Fruit fly (Drosophila melanogaster) whole organism, pupa: ENCODE data around the gene Sfp84E.

Experiments used
- CG10348 ChIP-seq: fragments of 200-800 bp; sonication (Bioruptor generic); IDR thresholded peaks from 2 replicates; pipeline ENCODE4 v1.3.6; 2022; ENCODE audit warnings: missing biosample characterization, missing genetic modification characterization
- CG12605 ChIP-seq: fragments of 200-800 bp; sonication (Bioruptor generic); IDR thresholded peaks from 2 replicates; pipeline ENCODE4 v1.3.6; 2022; ENCODE audit warnings: missing biosample characterization, missing genetic modification characterization
- CG13204 ChIP-seq: fragments of 200-800 bp; sonication (Bioruptor generic); optimal IDR thresholded peaks from 2 replicates; lab custom pipeline; 2018; ENCODE audit warnings: missing biosample characterization, mild to moderate bottlenecking, missing genetic modification characterization, moderate library complexity
- CG14655 ChIP-seq: fragments of 200-800 bp; sonication (Bioruptor generic); optimal IDR thresholded peaks from 3 replicates; lab custom pipeline; 2017; ENCODE audit warnings: mild to moderate bottlenecking, missing biosample characterization, missing genetic modification reagents, missing genetic modification characterization
- CG15710 ChIP-seq: fragments of 200-800 bp; sonication (Bioruptor generic); optimal IDR thresholded peaks from 2 replicates; lab custom pipeline; 2018; ENCODE audit warnings: missing biosample characterization, mild to moderate bottlenecking, missing genetic modification characterization, moderate library complexity
- CG17806 ChIP-seq: fragments of 200-800 bp; sonication (Bioruptor generic); optimal IDR thresholded peaks from 2 replicates; lab custom pipeline; 2018; ENCODE audit warnings: missing biosample characterization, mild to moderate bottlenecking, missing genetic modification characterization, moderate library complexity
- CG32121 ChIP-seq: fragments of 200-800 bp; sonication (Bioruptor generic); IDR thresholded peaks from 2 replicates; pipeline ENCODE4 v1.3.6; 2022; ENCODE audit warnings: missing biosample characterization, missing genetic modification characterization
- CG34367 ChIP-seq: fragments of 200-800 bp; sonication (Bioruptor generic); optimal IDR thresholded peaks from 2 replicates; lab custom pipeline; 2018; ENCODE audit warnings: missing biosample characterization, mild to moderate bottlenecking, missing genetic modification characterization
- CG4496 ChIP-seq: fragments of 200-800 bp; sonication (Bioruptor generic); IDR thresholded peaks from 3 replicates; pipeline ENCODE4 v1.3.6; 2022; ENCODE audit warnings: missing biosample characterization, missing genetic modification characterization
- CG8159 ChIP-seq: fragments of 200-800 bp; sonication (Bioruptor generic); optimal IDR thresholded peaks from 3 replicates; lab custom pipeline; 2018; ENCODE audit warnings: missing biosample characterization, mild to moderate bottlenecking, missing genetic modification characterization, moderate library complexity
- CG8301 ChIP-seq: fragments of 200-800 bp; sonication (Bioruptor generic); optimal IDR thresholded peaks from 2 replicates; lab custom pipeline; 2018; ENCODE audit warnings: missing biosample characterization, mild to moderate bottlenecking, missing genetic modification characterization
- CG9948 ChIP-seq: fragments of 200-800 bp; sonication (Bioruptor generic); optimal IDR thresholded peaks from 2 replicates; lab custom pipeline; 2018; ENCODE audit warnings: missing biosample characterization, mild to moderate bottlenecking, missing genetic modification characterization, moderate library complexity
- D1 ChIP-seq: fragments of 200-800 bp; sonication (Bioruptor generic); optimal IDR thresholded peaks from 2 replicates; lab custom pipeline; 2018; ENCODE audit warnings: missing biosample characterization, mild to moderate bottlenecking, missing genetic modification characterization, moderate library complexity
- EcR ChIP-seq: fragments of 200-800 bp; sonication (Bioruptor generic); optimal IDR thresholded peaks from 3 replicates; lab custom pipeline; 2019; ENCODE audit warnings: missing biosample characterization, missing genetic modification characterization, mild to moderate bottlenecking, moderate library complexity, missing genetic modification reagents
- Ets98B ChIP-seq: fragments of 200-800 bp; sonication (Bioruptor generic); IDR thresholded peaks from 2 replicates; pipeline ENCODE4 v1.3.6; 2022; ENCODE audit warnings: missing biosample characterization, missing genetic modification characterization
- Pif1A ChIP-seq: fragments of 200-800 bp; sonication (Bioruptor generic); optimal IDR thresholded peaks from 3 replicates; lab custom pipeline; 2016; ENCODE audit warnings: missing biosample characterization, missing genetic modification characterization
- Pif1B ChIP-seq: fragments of 200-800 bp; sonication (Bioruptor generic); optimal IDR thresholded peaks from 3 replicates; lab custom pipeline; 2016; ENCODE audit warnings: missing biosample characterization, missing genetic modification characterization
- Snoo ChIP-seq: fragments of 200-800 bp; sonication (Bioruptor generic); optimal IDR thresholded peaks from 3 replicates; lab custom pipeline; 2017; ENCODE audit warnings: missing biosample characterization, mild to moderate bottlenecking, missing genetic modification characterization, inconsistent platforms
- fd96Ca ChIP-seq: fragments of 200-800 bp; sonication (Bioruptor generic); IDR thresholded peaks from 3 replicates; pipeline ENCODE4 v1.3.6; 2022; ENCODE audit warnings: missing biosample characterization, missing genetic modification characterization
- gl ChIP-seq: fragments of 200-800 bp; sonication (Bioruptor generic); optimal IDR thresholded peaks from 2 replicates; lab custom pipeline; 2018; ENCODE audit warnings: missing biosample characterization, mild to moderate bottlenecking, missing genetic modification characterization
- rn ChIP-seq: fragments of 200-800 bp; sonication (Bioruptor generic); IDR thresholded peaks from 2 replicates; pipeline ENCODE4 v1.3.6; 2022; ENCODE audit warnings: missing biosample characterization, missing genetic modification characterization

Sfp84E gene

DNA sequence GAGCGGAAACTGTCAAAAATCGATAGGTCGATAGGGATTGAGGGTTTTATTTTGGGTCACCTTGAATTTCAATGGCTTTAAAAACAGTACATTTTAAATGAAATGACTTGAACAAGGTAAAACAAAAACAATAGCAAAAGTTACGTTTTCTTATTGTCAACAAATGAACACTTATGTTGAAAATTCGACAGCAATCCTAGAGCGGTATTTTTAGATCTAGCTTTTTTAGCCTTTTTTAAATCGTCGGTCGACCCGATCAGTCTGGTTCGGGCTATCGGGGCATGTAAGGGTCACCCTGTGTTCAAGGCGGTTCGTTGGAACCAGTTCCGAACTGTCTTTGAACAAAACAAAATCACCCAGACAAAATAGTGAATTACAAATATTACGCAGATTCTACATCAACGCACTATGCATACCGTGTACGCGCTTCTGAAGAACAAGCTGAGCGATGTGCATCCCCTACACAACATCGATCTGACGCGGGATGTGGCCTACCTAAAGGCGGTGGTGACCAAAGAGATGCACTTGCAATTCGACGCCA is 29.0 kb upstream of the Sfp84E start, which contains the start of the genes CG11052 and CG3223:
Gene CG11052 (minus strand): TSS at position 218 of the 541 bp plus-strand sequence.
Gene CG3223 (plus strand): TSS at position 321 of the 541 bp plus-strand sequence.
- TF ChIP-seq CG8159 (tag; lab: Kevin White, UChicago) (no peak), Pif1B (GFP tag; lab: Kevin White, UChicago) (no peak), CG17806 (tag; lab: Kevin White, UChicago) (no peak), CG15710 (tag; lab: Kevin White, UChicago) (no peak), CG12605 (GFP tag; lab: Robert Waterston, UW) (no peak), CG34367 (no peak), CG4496 (peak; percentile 36; the same call in 1 of the 3 replicates), Snoo (peak; percentile 17), fd96Ca (GFP tag; lab: Robert Waterston, UW) (no peak), Ets98B (GFP tag; lab: Robert Waterston, UW) (0 out of 2 replicates have a peak, but pooled peaks have one; percentile 6), CG8301 (no peak), EcR (peak; percentile 94), gl (tag; lab: Kevin White, UChicago) (no peak), CG13204 (GFP tag; lab: Kevin White, UChicago) (no peak), CG32121 (GFP tag; lab: Robert Waterston, UW) (no peak), Pif1A (GFP tag; lab: Kevin White, UChicago) (no peak), D1 (tag; lab: Kevin White, UChicago) (no peak), CG9948 (tag; lab: Kevin White, UChicago) (no peak), CG14655 (no peak), rn (no peak), CG10348 (no peak)
- TF ChIP-seq, all 21 proteins: peak for 4

DNA sequence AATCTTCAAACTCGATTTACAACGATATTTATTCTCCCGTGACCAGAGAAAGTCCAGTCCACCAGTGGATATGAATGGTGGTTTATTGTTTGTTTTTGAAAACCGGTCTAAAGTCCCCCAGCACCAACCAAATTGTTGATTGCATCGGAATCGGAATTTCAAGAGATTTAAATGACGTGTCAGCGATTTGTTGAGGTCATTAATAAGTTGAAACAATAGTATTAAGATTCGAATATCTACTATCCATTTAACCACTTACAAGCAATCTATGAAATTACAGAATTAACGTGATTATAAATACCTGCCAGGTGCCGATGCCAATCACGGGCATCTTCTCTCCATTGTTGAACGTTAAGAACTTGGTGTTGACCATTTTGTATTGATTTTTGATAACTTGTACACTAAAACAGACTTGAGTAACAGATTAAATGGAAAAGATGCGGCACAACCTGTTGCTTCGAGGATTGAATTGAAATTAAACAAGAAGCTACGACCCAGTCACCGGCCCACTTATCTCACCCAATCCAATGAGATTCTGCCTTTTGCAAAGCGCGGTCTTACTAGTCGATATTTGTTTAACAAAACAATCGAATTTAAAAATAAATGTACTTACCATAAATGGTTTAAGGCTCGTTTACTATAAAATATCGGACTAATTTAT is 27.6 kb upstream of the Sfp84E start, which contains the start of gene CG2767:
Gene CG2767 (minus strand): TSS at position 516 of the 661 bp plus-strand sequence.
- TF ChIP-seq CG9948 (tag; lab: Kevin White, UChicago) (no peak), EcR (peak; percentile 54), Pif1A (GFP tag; lab: Kevin White, UChicago) (no peak), CG12605 (GFP tag; lab: Robert Waterston, UW) (peak; percentile 87)

DNA sequence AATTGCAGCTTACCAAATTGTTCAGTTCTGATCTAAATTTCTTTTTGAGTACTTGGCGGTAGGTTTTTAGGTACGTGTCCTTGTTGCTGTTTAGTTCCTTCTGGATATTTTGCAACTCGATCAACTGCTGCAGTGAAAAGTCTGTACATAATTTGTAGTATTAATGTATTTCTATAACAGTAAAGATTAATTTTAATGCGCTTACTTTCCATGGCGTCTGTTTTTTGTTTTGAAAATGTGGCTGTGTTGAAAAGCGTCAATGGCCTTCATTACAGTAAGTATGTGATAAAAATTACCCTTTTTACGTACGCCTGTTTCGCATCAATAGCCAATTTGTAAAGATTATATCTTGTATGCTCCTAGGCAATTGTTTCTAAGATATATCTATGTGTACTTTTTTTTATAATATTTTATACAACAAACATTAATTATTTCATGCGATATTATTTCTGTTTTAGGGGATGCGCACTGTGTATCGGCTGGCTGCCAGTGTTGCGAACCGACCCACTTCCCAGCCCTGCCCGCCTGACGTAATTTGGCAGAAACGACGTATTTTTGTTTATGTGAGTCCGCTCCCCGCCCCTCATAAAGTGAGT is 21.1 kb upstream of the Sfp84E start, which contains the start of the genes Kmn2 and CG2698:
Gene Kmn2 (minus strand): TSS at position 236 of the 596 bp plus-strand sequence.
Gene CG2698 (plus strand): TSS at position 489 of the 596 bp plus-strand sequence.
- peak; percentile 97 for TF ChIP-seq CG32121 (GFP tag; lab: Robert Waterston, UW)
- peak; percentile 94 for TF ChIP-seq Pif1B (GFP tag; lab: Kevin White, UChicago)
- peak; percentile 93 for TF ChIP-seq CG10348
- peak; percentile 94 for TF ChIP-seq CG8301
- no peak for TF ChIP-seq CG13204 (GFP tag; lab: Kevin White, UChicago)
- TF ChIP-seq CG14655, result peak; percentile 94
- TF ChIP-seq Snoo, result peak; percentile 95
- peak; percentile 97 for TF ChIP-seq rn
- TF ChIP-seq CG17806 (tag; lab: Kevin White, UChicago), result peak; percentile 93
- TF ChIP-seq CG15710 (tag; lab: Kevin White, UChicago), result peak; percentile 95
- peak; percentile 96 for TF ChIP-seq CG8159 (tag; lab: Kevin White, UChicago)
- peak; percentile 93 for TF ChIP-seq CG9948 (tag; lab: Kevin White, UChicago)
- TF ChIP-seq CG4496, result peak; percentile 99
- TF ChIP-seq gl (tag; lab: Kevin White, UChicago), result peak; percentile 79
- peak; percentile 96 for TF ChIP-seq fd96Ca (GFP tag; lab: Robert Waterston, UW)
- peak; percentile 61 for TF ChIP-seq EcR
- peak; percentile 93 for TF ChIP-seq Pif1A (GFP tag; lab: Kevin White, UChicago)
- peak; percentile 97 for TF ChIP-seq Ets98B (GFP tag; lab: Robert Waterston, UW)
- peak; percentile 80 for TF ChIP-seq D1 (tag; lab: Kevin White, UChicago)
- peak; percentile 95 for TF ChIP-seq CG12605 (GFP tag; lab: Robert Waterston, UW)
- peak; percentile 92 for TF ChIP-seq CG34367

DNA sequence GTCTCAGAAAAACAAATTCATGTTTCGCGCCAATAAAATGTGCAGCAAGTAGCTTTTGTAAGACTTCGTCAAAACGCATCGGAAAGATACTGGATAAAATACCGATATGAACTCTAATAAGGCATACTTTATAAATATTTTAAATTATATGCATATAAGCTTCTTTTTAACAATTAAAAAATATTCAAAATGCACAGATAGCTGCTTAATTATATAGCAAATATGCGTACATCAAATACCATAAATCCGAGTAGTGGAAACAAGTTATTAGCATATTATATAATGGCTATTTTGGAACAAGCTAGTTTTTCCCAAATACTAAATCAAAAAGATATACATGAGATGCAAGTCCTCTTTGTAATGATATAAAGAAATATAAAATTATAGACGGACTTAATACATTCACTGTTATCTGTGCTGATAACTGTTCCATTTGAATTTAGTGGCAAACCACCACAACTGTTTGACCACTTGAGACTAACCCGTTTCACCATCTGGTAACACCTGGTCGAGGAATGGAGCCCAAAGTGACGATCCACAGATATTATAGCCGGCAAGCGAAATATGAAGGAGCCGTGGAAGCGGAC is 19.5 kb upstream of the Sfp84E start, which contains the start of gene PIG-H:
Gene PIG-H (plus strand): TSS at position 303 of the 587 bp plus-strand sequence.
- no peak for TF ChIP-seq CG13204 (GFP tag; lab: Kevin White, UChicago)
- TF ChIP-seq CG8159 (tag; lab: Kevin White, UChicago), result no peak
- no peak for TF ChIP-seq gl (tag; lab: Kevin White, UChicago)
- no peak for TF ChIP-seq CG14655
- no peak for TF ChIP-seq Pif1A (GFP tag; lab: Kevin White, UChicago)
- no peak for TF ChIP-seq rn
- no peak for TF ChIP-seq fd96Ca (GFP tag; lab: Robert Waterston, UW)
- no peak for TF ChIP-seq D1 (tag; lab: Kevin White, UChicago)
- TF ChIP-seq Ets98B (GFP tag; lab: Robert Waterston, UW), result no peak
- TF ChIP-seq CG9948 (tag; lab: Kevin White, UChicago), result no peak
- no peak for TF ChIP-seq Pif1B (GFP tag; lab: Kevin White, UChicago)
- TF ChIP-seq CG32121 (GFP tag; lab: Robert Waterston, UW), result no peak
- TF ChIP-seq CG8301, result no peak
- TF ChIP-seq CG34367, result no peak
- no peak for TF ChIP-seq EcR
- no peak for TF ChIP-seq CG15710 (tag; lab: Kevin White, UChicago)
- TF ChIP-seq CG17806 (tag; lab: Kevin White, UChicago), result no peak
- TF ChIP-seq Snoo, result no peak
- no peak for TF ChIP-seq CG4496
